Fruit fly (Drosophila melanogaster) whole organism, wandering third instar larva: ENCODE measurements around the gene CG17717.

Source experiments
- Abd-B ChIP-seq: fragments of >200 bp; optimal IDR thresholded peaks from 2 replicates; lab custom pipeline; 2017; ENCODE audit warnings: missing biosample characterization, missing genetic modification characterization
- CG32264 ChIP-seq: fragments of 200-800 bp; sonication (Bioruptor generic); optimal IDR thresholded peaks from 2 replicates; lab custom pipeline; 2016; ENCODE audit warnings: missing biosample characterization, missing genetic modification characterization
- CG9705 ChIP-seq: fragments of 200-800 bp; sonication (Bioruptor generic); optimal IDR thresholded peaks from 2 replicates; lab custom pipeline; 2018; ENCODE audit warnings: missing biosample characterization, mild to moderate bottlenecking, missing genetic modification characterization
- CrebA ChIP-seq: fragments of 200-800 bp; sonication (Bioruptor generic); optimal IDR thresholded peaks from 2 replicates; lab custom pipeline; 2016; ENCODE audit warnings: missing biosample characterization, mild to moderate bottlenecking, missing genetic modification characterization, borderline replicate concordance
- Dfd ChIP-seq: fragments of >200 bp; optimal IDR thresholded peaks from 2 replicates; lab custom pipeline; 2017; ENCODE audit warnings: missing biosample characterization, missing genetic modification characterization
- Dif ChIP-seq: fragments of 200-275, 200-300 bp; sonication (Bioruptor generic); optimal IDR thresholded peaks from 2 replicates; lab custom pipeline; 2018; ENCODE audit warnings: missing biosample characterization, missing genetic modification characterization; ENCODE audit not compliant: partially characterized antibody
- GATAd ChIP-seq: sonication (Bioruptor generic); optimal IDR thresholded peaks from 2 replicates; lab custom pipeline; 2016; ENCODE audit warnings: missing biosample characterization, missing genetic modification characterization
- HLH106 ChIP-seq: fragments of 200-800 bp; optimal IDR thresholded peaks from 3 replicates; lab custom pipeline; 2019; ENCODE audit warnings: missing biosample characterization, mild to moderate bottlenecking, missing genetic modification characterization, moderate library complexity
- Hnf4 ChIP-seq: fragments of 200-800 bp; sonication (Bioruptor generic); optimal IDR thresholded peaks from 2 replicates; lab custom pipeline; 2016; ENCODE audit warnings: missing biosample characterization, mild to moderate bottlenecking, missing genetic modification characterization
- Hr78 ChIP-seq: fragments of >200 bp; optimal IDR thresholded peaks from 2 replicates; lab custom pipeline; 2017; ENCODE audit warnings: missing biosample characterization, missing genetic modification characterization
- Hr83 ChIP-seq: fragments of 200-300 bp; sonication (Bioruptor generic); optimal IDR thresholded peaks from 2 replicates; lab custom pipeline; 2016; ENCODE audit warnings: missing biosample characterization, mild to moderate bottlenecking, missing genetic modification characterization, moderate library complexity; ENCODE audit not compliant: poor library complexity, severe bottlenecking
- Jra ChIP-seq: sonication (Bioruptor generic); optimal IDR thresholded peaks from 2 replicates; lab custom pipeline; 2016; ENCODE audit warnings: missing biosample characterization, missing genetic modification characterization
- Mio ChIP-seq: sonication (Bioruptor generic); optimal IDR thresholded peaks from 2 replicates; lab custom pipeline; 2016; ENCODE audit warnings: missing biosample characterization, missing genetic modification characterization
- Myc ChIP-seq: fragments of >200 bp; optimal IDR thresholded peaks from 2 replicates; lab custom pipeline; 2017
- N ChIP-seq: fragments of >200 bp; optimal IDR thresholded peaks from 2 replicates; lab custom pipeline; 2018; ENCODE audit warnings: missing biosample characterization, missing external identifiers, missing genetic modification characterization
- OdsH ChIP-seq: fragments of 200-800 bp; sonication (Bioruptor generic); optimal IDR thresholded peaks from 2 replicates; lab custom pipeline; 2016; ENCODE audit warnings: missing biosample characterization, mild to moderate bottlenecking, missing genetic modification characterization
- Rel ChIP-seq, 2 experiments: fragments of 200-800 bp; sonication (Bioruptor generic) in 1 of 2; optimal IDR thresholded peaks; 2 replicates in 1 of 2; 3 replicates in 1 of 2; lab custom pipeline; 2016 to 2019; ENCODE audit warnings: mild to moderate bottlenecking in 2 of 2, missing biosample characterization in 2 of 2, missing genetic modification characterization in 2 of 2, moderate library complexity in 1 of 2
- Sp1 ChIP-seq: fragments of 200-800 bp; sonication (Bioruptor generic); optimal IDR thresholded peaks from 3 replicates; lab custom pipeline; 2019; ENCODE audit warnings: missing biosample characterization, mild to moderate bottlenecking, missing genetic modification characterization, moderate library complexity
- Vsx2 ChIP-seq: fragments of 200-300, 225-300 bp; sonication (Bioruptor generic); optimal IDR thresholded peaks from 2 replicates; lab custom pipeline; 2018; ENCODE audit warnings: missing biosample characterization, missing genetic modification characterization; ENCODE audit not compliant: partially characterized antibody
- br ChIP-seq: fragments of 200-800 bp; sonication (Bioruptor generic); optimal IDR thresholded peaks from 2 replicates; lab custom pipeline; 2016; ENCODE audit warnings: missing biosample characterization, missing genetic modification characterization
- brk ChIP-seq: fragments of 200-800 bp; sonication (Bioruptor generic); optimal IDR thresholded peaks from 2 replicates; lab custom pipeline; 2016; ENCODE audit warnings: missing biosample characterization, mild to moderate bottlenecking, missing genetic modification characterization
- dl ChIP-seq, 2 experiments: fragments of 175-275, 200-275 bp in 1 of 2; fragments of 200-275 bp in 1 of 2; sonication (Bioruptor generic); optimal IDR thresholded peaks; lab custom pipeline; 2018; ENCODE audit warnings: mild to moderate bottlenecking in 2 of 2, missing biosample characterization in 2 of 2, missing genetic modification characterization in 2 of 2, moderate library complexity in 2 of 2; ENCODE audit not compliant: partially characterized antibody in 2 of 2, insufficient read depth in 1 of 2
- dmrt93B ChIP-seq: fragments of 200-800 bp; sonication (Bioruptor generic); optimal IDR thresholded peaks from 2 replicates; lab custom pipeline; 2018; ENCODE audit warnings: missing biosample characterization, mild to moderate bottlenecking, missing genetic modification characterization
- dsf ChIP-seq: sonication (Bioruptor generic); optimal IDR thresholded peaks from 2 replicates; lab custom pipeline; 2016; ENCODE audit warnings: missing biosample characterization, missing genetic modification characterization, borderline replicate concordance
- ey ChIP-seq: fragments of 200-800 bp; sonication (Bioruptor generic); optimal IDR thresholded peaks from 2 replicates; lab custom pipeline; 2016; ENCODE audit warnings: missing biosample characterization, missing genetic modification characterization
- foxo ChIP-seq, 2 experiments: fragments of 200-800 bp; sonication (Bioruptor generic); optimal IDR thresholded peaks; 2 replicates in 1 of 2; 3 replicates in 1 of 2; lab custom pipeline; 2016 to 2017; ENCODE audit warnings: missing biosample characterization in 2 of 2, missing genetic modification characterization in 2 of 2
- fru ChIP-seq: fragments of 200-800 bp; sonication (Bioruptor generic); optimal IDR thresholded peaks from 3 replicates; lab custom pipeline; 2016; ENCODE audit warnings: missing biosample characterization, mild to moderate bottlenecking, missing genetic modification characterization
- h ChIP-seq: fragments of 200-800 bp; sonication (Bioruptor generic); optimal IDR thresholded peaks from 3 replicates; lab custom pipeline; 2016; ENCODE audit warnings: missing biosample characterization, mild to moderate bottlenecking, missing genetic modification characterization
- jim ChIP-seq: fragments of 175-275, 200-325 bp; sonication (Bioruptor generic); optimal IDR thresholded peaks from 2 replicates; lab custom pipeline; 2016; ENCODE audit warnings: missing biosample characterization, mild to moderate bottlenecking, missing genetic modification characterization
- lola ChIP-seq: fragments of >200 bp; optimal IDR thresholded peaks from 2 replicates; lab custom pipeline; 2017; ENCODE audit warnings: missing biosample characterization, missing genetic modification characterization
- pan ChIP-seq: fragments of >200 bp; optimal IDR thresholded peaks from 2 replicates; lab custom pipeline; 2017
- psq ChIP-seq: fragments of 200-800 bp; sonication (Bioruptor generic); optimal IDR thresholded peaks from 3 replicates; lab custom pipeline; 2017; ENCODE audit warnings: missing biosample characterization, mild to moderate bottlenecking, missing genetic modification characterization, moderate library complexity
- rgr ChIP-seq: fragments of 200-800 bp; sonication (Bioruptor generic); optimal IDR thresholded peaks from 3 replicates; lab custom pipeline; 2016; ENCODE audit warnings: missing biosample characterization, mild to moderate bottlenecking, missing genetic modification characterization
- sage ChIP-seq: fragments of 200-800 bp; sonication (Bioruptor generic); optimal IDR thresholded peaks from 2 replicates; lab custom pipeline; 2016; ENCODE audit warnings: missing biosample characterization, mild to moderate bottlenecking, missing genetic modification characterization
- sv ChIP-seq: fragments of 200-800 bp; sonication (Bioruptor generic); optimal IDR thresholded peaks from 3 replicates; lab custom pipeline; 2016; ENCODE audit warnings: missing biosample characterization, missing genetic modification characterization
- tai ChIP-seq: sonication (Bioruptor generic); optimal IDR thresholded peaks from 2 replicates; lab custom pipeline; 2016; ENCODE audit warnings: missing biosample characterization, missing genetic modification characterization
- usp ChIP-seq: fragments of >200 bp; optimal IDR thresholded peaks from 2 replicates; lab custom pipeline; 2017; ENCODE audit warnings: missing biosample characterization, missing genetic modification characterization
- woc ChIP-seq: sonication (Bioruptor generic); optimal IDR thresholded peaks from 2 replicates; lab custom pipeline; 2016; ENCODE audit warnings: missing biosample characterization, mild to moderate bottlenecking, missing genetic modification characterization

CG17717 gene

dm6 chrX:6601144-6601543 is 12.1 kb downstream of the CG17717 start:
- TF ChIP-seq fru (GFP tag; lab: Kevin White, UChicago) (peak; percentile 50), rgr (GFP tag; lab: Kevin White, UChicago) (peak; percentile 47), woc (GFP tag; lab: Kevin White, UChicago) (peak; percentile 11), Sp1 (GFP tag; lab: Kevin White, UChicago) (peak; percentile 7), usp (no peak), sage (GFP tag; lab: Kevin White, UChicago) (peak; percentile 17), OdsH (GFP tag; lab: Kevin White, UChicago) (peak; percentile 7), sv (GFP tag; lab: Kevin White, UChicago) (no peak), dmrt93B (no peak), ey (peak; percentile 19), h (GFP tag; lab: Kevin White, UChicago) (peak; percentile 49), foxo (GFP tag; optimal IDR thresholded peaks at IDR 0.05; lab: Kevin White, UChicago) (peak in 1 of 2 experiments; percentile 36)
- TF ChIP-seq, all 38 proteins: peak for 9

dm6 chrX:6601641-6602276 is 12.7 kb downstream of the CG17717 start:
- no peak for TF ChIP-seq dl (GFP tag; optimal IDR thresholded peaks at IDR 0.05; lab: Kevin White, UChicago; ENCODE audit: insufficient read depth in 1 of 2, partially characterized antibody in 2 of 2)
- TF ChIP-seq tai (GFP tag; lab: Kevin White, UChicago): peak; percentile 33
- no peak for TF ChIP-seq lola (GFP tag; lab: Kevin White, UChicago)
- no peak for TF ChIP-seq usp
- peak; percentile 84 for TF ChIP-seq rgr (GFP tag; lab: Kevin White, UChicago)
- no peak for TF ChIP-seq Mio
- peak; percentile 64 for TF ChIP-seq dmrt93B
- no peak for TF ChIP-seq Abd-B (GFP tag; lab: Kevin White, UChicago)
- no peak for TF ChIP-seq Dfd
- TF ChIP-seq Vsx2: no peak
- TF ChIP-seq foxo (GFP tag; optimal IDR thresholded peaks at IDR 0.05; lab: Kevin White, UChicago): peak; percentile 1 to 88
- no peak for TF ChIP-seq GATAd (GFP tag; lab: Kevin White, UChicago)
- TF ChIP-seq Jra: peak; percentile 34
- TF ChIP-seq pan (lab: Kevin White, UChicago): no peak
- TF ChIP-seq CG9705: peak; percentile 47
- no peak for TF ChIP-seq N (GFP tag; lab: Kevin White, UChicago)
- TF ChIP-seq HLH106 (tag; lab: Kevin White, UChicago): peak; percentile 81
- peak; percentile 66 for TF ChIP-seq brk
- TF ChIP-seq ey: peak; percentile 79
- peak; percentile 87 for TF ChIP-seq h (GFP tag; lab: Kevin White, UChicago)
- TF ChIP-seq dsf: no peak
- TF ChIP-seq OdsH (GFP tag; lab: Kevin White, UChicago): peak; percentile 74
- peak; percentile 58 for TF ChIP-seq CG32264 (GFP tag; lab: Kevin White, UChicago)
- TF ChIP-seq Myc (lab: Kevin White, UChicago): no peak
- no peak for TF ChIP-seq jim (GFP tag; lab: Kevin White, UChicago)
- peak; percentile 91 for TF ChIP-seq sv (GFP tag; lab: Kevin White, UChicago)
- TF ChIP-seq Rel (GFP tag; optimal IDR thresholded peaks at IDR 0.05; lab: Kevin White, UChicago): peak; percentile 51
- TF ChIP-seq Rel (tag; optimal IDR thresholded peaks at IDR 0.05; lab: Kevin White, UChicago): peak; percentile 18
- TF ChIP-seq br (GFP tag; lab: Kevin White, UChicago): peak; percentile 71
- peak; percentile 77 for TF ChIP-seq Sp1 (GFP tag; lab: Kevin White, UChicago)
- no peak for TF ChIP-seq Hr83 (GFP tag; lab: Kevin White, UChicago)
- peak; percentile 76 for TF ChIP-seq sage (GFP tag; lab: Kevin White, UChicago)
- peak; percentile 77 for TF ChIP-seq psq (GFP tag; lab: Kevin White, UChicago)
- TF ChIP-seq woc (GFP tag; lab: Kevin White, UChicago): peak; percentile 75
- TF ChIP-seq Hr78 (GFP tag; lab: Kevin White, UChicago): no peak
- peak; percentile 66 for TF ChIP-seq Hnf4 (GFP tag; lab: Kevin White, UChicago)
- TF ChIP-seq fru (GFP tag; lab: Kevin White, UChicago): peak; percentile 89
- TF ChIP-seq CrebA (GFP tag; lab: Kevin White, UChicago): peak; percentile 40
- no peak for TF ChIP-seq Dif
- TF ChIP-seq, all 38 proteins: peak for 22
